Worm (Caenorhabditis elegans) whole organism, L3 larva: Measurements from ENCODE around the gene catp-8.

Source experiments
- R02D3.7 ChIP-seq: fragments of 150-350 bp; optimal IDR thresholded peaks from 2 replicates; lab custom pipeline; 2014; ENCODE audit warnings: missing biosample characterization, missing genetic modification characterization
- ZK546.5 ChIP-seq: sonication (generic microtip); optimal IDR thresholded peaks from 2 replicates; lab custom pipeline; 2017; ENCODE audit warnings: missing biosample characterization, missing genetic modification characterization
- aly-2 ChIP-seq: fragments of 150-350 bp; optimal IDR thresholded peaks from 2 replicates; lab custom pipeline; 2014; ENCODE audit warnings: missing biosample characterization, missing genetic modification characterization
- ama-1 ChIP-seq: fragments of 150-350 bp; optimal IDR thresholded peaks from 2 replicates; lab custom pipeline; 2018
- ceh-16 ChIP-seq: sonication (generic microtip); optimal IDR thresholded peaks from 2 replicates; lab custom pipeline; 2017; ENCODE audit warnings: missing biosample characterization, missing genetic modification characterization
- ceh-28 ChIP-seq: fragments of 150-350 bp; optimal IDR thresholded peaks from 2 replicates; lab custom pipeline; 2014; ENCODE audit warnings: missing biosample characterization, missing genetic modification reagents, missing genetic modification characterization
- ceh-82 ChIP-seq: fragments of 150-350 bp; optimal IDR thresholded peaks from 2 replicates; lab custom pipeline; 2014; ENCODE audit warnings: missing biosample characterization, missing genetic modification characterization
- ceh-9 ChIP-seq: sonication (generic microtip); optimal IDR thresholded peaks from 2 replicates; lab custom pipeline; 2018; ENCODE audit warnings: missing biosample characterization, missing genetic modification characterization
- daf-12 ChIP-seq: fragments of 150-350 bp; optimal IDR thresholded peaks from 2 replicates; lab custom pipeline; 2014; ENCODE audit warnings: missing biosample characterization, missing genetic modification reagents, missing genetic modification characterization
- egl-27 ChIP-seq: sonication (generic microtip); optimal IDR thresholded peaks from 4 replicates; lab custom pipeline; 2017; ENCODE audit warnings: missing biosample characterization, missing genetic modification reagents, missing genetic modification characterization
- egl-5 ChIP-seq: fragments of 150-350 bp; optimal IDR thresholded peaks from 2 replicates; lab custom pipeline; 2017; ENCODE audit warnings: missing biosample characterization, missing genetic modification reagents, missing genetic modification characterization, inconsistent platforms
- elt-1 ChIP-seq: fragments of 150-350 bp; optimal IDR thresholded peaks from 2 replicates; lab custom pipeline; 2014; ENCODE audit warnings: missing biosample characterization, missing genetic modification characterization
- elt-2 ChIP-seq: sonication (generic microtip); optimal IDR thresholded peaks from 2 replicates; lab custom pipeline; 2016; ENCODE audit warnings: missing genetic modification reagents, mild to moderate bottlenecking, missing genetic modification characterization, missing compliant biosample characterization
- elt-3 ChIP-seq, 3 experiments: fragments of 150-350 bp in 1 of 3; sonication (generic microtip) in 2 of 3; optimal IDR thresholded peaks; 2 replicates in 2 of 3; 4 replicates in 1 of 3; lab custom pipeline; 2014 to 2017; ENCODE audit warnings: missing biosample characterization in 3 of 3, missing genetic modification characterization in 3 of 3
- eor-1 ChIP-seq, 2 experiments: fragments of 150-350 bp; optimal IDR thresholded peaks; 2 replicates each; lab custom pipeline; 2014 to 2018; ENCODE audit warnings: missing biosample characterization in 2 of 2, missing genetic modification characterization in 2 of 2
- fkh-10 ChIP-seq: sonication (generic microtip); optimal IDR thresholded peaks from 2 replicates; lab custom pipeline; 2017; ENCODE audit warnings: missing biosample characterization, missing genetic modification reagents, missing genetic modification characterization
- fkh-2 ChIP-seq: fragments of 150-350 bp; optimal IDR thresholded peaks from 2 replicates; lab custom pipeline; 2014; ENCODE audit warnings: missing biosample characterization, missing genetic modification reagents, missing genetic modification characterization
- fos-1 ChIP-seq: fragments of 150-350 bp; optimal IDR thresholded peaks from 2 replicates; lab custom pipeline; 2014; ENCODE audit warnings: missing biosample characterization, missing genetic modification characterization
- hmg-11 ChIP-seq: sonication (generic microtip); optimal IDR thresholded peaks from 2 replicates; lab custom pipeline; 2016; ENCODE audit warnings: missing genetic modification characterization, missing compliant biosample characterization
- jun-1 ChIP-seq: fragments of 150-350 bp; optimal IDR thresholded peaks from 2 replicates; lab custom pipeline; 2014; ENCODE audit warnings: missing biosample characterization, missing genetic modification reagents, missing genetic modification characterization
- lin-15B ChIP-seq: fragments of 150-350 bp; optimal IDR thresholded peaks from 2 replicates; lab custom pipeline; 2014; ENCODE audit warnings: missing biosample characterization, missing genetic modification characterization
- lin-39 ChIP-seq: fragments of 150-350 bp; optimal IDR thresholded peaks from 2 replicates; lab custom pipeline; 2018; ENCODE audit warnings: missing biosample characterization, missing genetic modification reagents, missing genetic modification characterization
- lsy-12 ChIP-seq: sonication (generic microtip); optimal IDR thresholded peaks from 2 replicates; lab custom pipeline; 2016; ENCODE audit warnings: mild to moderate bottlenecking, missing genetic modification characterization, missing compliant biosample characterization
- mdl-1 ChIP-seq: fragments of 150-350 bp; optimal IDR thresholded peaks from 2 replicates; lab custom pipeline; 2014; ENCODE audit warnings: missing biosample characterization, missing genetic modification characterization
- mml-1 ChIP-seq: fragments of 150-350 bp; sonication (generic microtip); optimal IDR thresholded peaks from 3 replicates; lab custom pipeline; 2014; ENCODE audit warnings: missing biosample characterization, missing genetic modification characterization
- nfya-1 ChIP-seq: sonication (generic microtip); optimal IDR thresholded peaks from 2 replicates; lab custom pipeline; 2017; ENCODE audit warnings: missing genetic modification characterization, mild to moderate bottlenecking, missing compliant biosample characterization, antibody characterized with exemption, moderate library complexity; ENCODE audit not compliant: insufficient read depth
- nhr-11 ChIP-seq: fragments of 150-350 bp; optimal IDR thresholded peaks from 2 replicates; lab custom pipeline; 2014; ENCODE audit warnings: missing biosample characterization, missing genetic modification characterization
- nhr-12 ChIP-seq: fragments of 150-350 bp; optimal IDR thresholded peaks from 2 replicates; lab custom pipeline; 2014; ENCODE audit warnings: missing biosample characterization, missing genetic modification characterization
- nhr-23 ChIP-seq: fragments of 150-350 bp; optimal IDR thresholded peaks from 2 replicates; lab custom pipeline; 2014; ENCODE audit warnings: missing biosample characterization, missing genetic modification reagents, missing genetic modification characterization
- nhr-237 ChIP-seq: fragments of 150-350 bp; optimal IDR thresholded peaks from 2 replicates; lab custom pipeline; 2014; ENCODE audit warnings: missing biosample characterization, missing genetic modification characterization
- nhr-25 ChIP-seq: sonication (generic microtip); optimal IDR thresholded peaks from 2 replicates; lab custom pipeline; 2017; ENCODE audit warnings: missing biosample characterization, missing genetic modification characterization
- nhr-28 ChIP-seq: fragments of 150-350 bp; optimal IDR thresholded peaks from 2 replicates; lab custom pipeline; 2014; ENCODE audit warnings: missing biosample characterization, missing genetic modification characterization
- nhr-43 ChIP-seq: sonication (generic microtip); optimal IDR thresholded peaks from 2 replicates; lab custom pipeline; 2016; ENCODE audit warnings: mild to moderate bottlenecking, missing genetic modification characterization, missing compliant biosample characterization; ENCODE audit not compliant: poor library complexity, severe bottlenecking
- nhr-67 ChIP-seq: fragments of 150-350 bp; optimal IDR thresholded peaks from 2 replicates; lab custom pipeline; 2014; ENCODE audit warnings: missing biosample characterization, missing genetic modification characterization
- nhr-76 ChIP-seq: fragments of 150-350 bp; sonication (generic microtip); optimal IDR thresholded peaks from 5 replicates; lab custom pipeline; 2014; ENCODE audit warnings: missing biosample characterization, missing genetic modification characterization
- nhr-77 ChIP-seq: fragments of 150-350 bp; optimal IDR thresholded peaks from 2 replicates; lab custom pipeline; 2014; ENCODE audit warnings: missing biosample characterization, missing genetic modification characterization
- pha-4 ChIP-seq: fragments of 150-350 bp; optimal IDR thresholded peaks from 2 replicates; lab custom pipeline; 2014; ENCODE audit warnings: missing biosample characterization, missing genetic modification reagents, missing genetic modification characterization
- pqm-1 ChIP-seq: fragments of 150-350 bp; optimal IDR thresholded peaks from 2 replicates; lab custom pipeline; 2017; ENCODE audit warnings: missing biosample characterization, missing genetic modification characterization, inconsistent platforms
- sea-2 ChIP-seq: fragments of 150-350 bp; sonication (generic microtip); optimal IDR thresholded peaks from 4 replicates; lab custom pipeline; 2014; ENCODE audit warnings: missing biosample characterization, missing genetic modification reagents, missing genetic modification characterization
- skn-1 ChIP-seq: fragments of 150-350 bp; optimal IDR thresholded peaks from 2 replicates; lab custom pipeline; 2014; ENCODE audit warnings: missing biosample characterization, missing genetic modification characterization
- snpc-4 ChIP-seq: fragments of 150-350 bp; optimal IDR thresholded peaks from 2 replicates; lab custom pipeline; 2014; ENCODE audit warnings: missing biosample characterization, missing genetic modification characterization
- tbx-2 ChIP-seq: sonication (generic microtip); optimal IDR thresholded peaks from 2 replicates; lab custom pipeline; 2016; ENCODE audit warnings: mild to moderate bottlenecking, missing genetic modification characterization, missing compliant biosample characterization
- unc-39 ChIP-seq: sonication (generic microtip); optimal IDR thresholded peaks from 4 replicates; lab custom pipeline; 2017; ENCODE audit warnings: missing biosample characterization, missing genetic modification characterization
- unc-62 ChIP-seq: fragments of 150-350 bp; sonication (generic microtip); optimal IDR thresholded peaks from 4 replicates; lab custom pipeline; 2014; ENCODE audit warnings: missing biosample characterization, missing genetic modification reagents, missing genetic modification characterization
- zag-1 ChIP-seq: fragments of 150-350 bp; optimal IDR thresholded peaks from 2 replicates; lab custom pipeline; 2014; ENCODE audit warnings: missing biosample characterization, missing genetic modification characterization
- ztf-11 ChIP-seq: fragments of 150-350 bp; optimal IDR thresholded peaks from 2 replicates; lab custom pipeline; 2014; ENCODE audit warnings: missing biosample characterization, missing genetic modification characterization
- ztf-4 ChIP-seq: fragments of 150-350 bp; optimal IDR thresholded peaks from 2 replicates; lab custom pipeline; 2014; ENCODE audit warnings: missing biosample characterization, missing genetic modification characterization

catp-8 gene

ce11 chrIV:11474067-11474466 lies 5.0 kb downstream of the catp-8 start:
- TF ChIP-seq ceh-16 (tag; lab: Kevin White, UChicago) (no peak), nhr-76 (peak; percentile 26), egl-27 (tag; lab: Kevin White, UChicago) (no peak), nhr-12 (no peak), unc-62 (no peak), nhr-11 (tag; lab: Kevin White, UChicago) (no peak), tbx-2 (tag; lab: Kevin White, UChicago) (peak; percentile 71), nhr-25 (tag; lab: Kevin White, UChicago) (no peak), hmg-11 (tag; lab: Kevin White, UChicago) (peak; percentile 82), pha-4 (peak; percentile 80), sea-2 (no peak), eor-1 (tag; optimal IDR thresholded peaks at IDR 0.05; lab: Kevin White, UChicago) (no peak), mdl-1 (tag; lab: Kevin White, UChicago) (no peak), skn-1 (tag; lab: Kevin White, UChicago) (peak; percentile 34), nhr-77 (tag; lab: Kevin White, UChicago) (no peak), ZK546.5 (tag; lab: Kevin White, UChicago) (no peak), nhr-23 (tag; lab: Kevin White, UChicago) (peak; percentile 76), ceh-82 (peak; percentile 44), R02D3.7 (peak; percentile 2), lin-39 (tag; lab: Kevin White, UChicago) (peak; percentile 84), ceh-28 (tag; lab: Kevin White, UChicago) (peak; percentile 8), fos-1 (tag; lab: Kevin White, UChicago) (peak; percentile 35), daf-12 (tag; lab: Kevin White, UChicago) (no peak), mml-1 (tag; lab: Kevin White, UChicago) (no peak), fkh-2 (no peak), nhr-67 (no peak), nhr-28 (tag; lab: Kevin White, UChicago) (no peak), elt-3 (tag; optimal IDR thresholded peaks at IDR 0.05; lab: Kevin White, UChicago) (no peak), lsy-12 (peak; percentile 80), pqm-1 (tag; lab: Kevin White, UChicago) (no peak), elt-1 (tag; lab: Kevin White, UChicago) (peak; percentile 3), jun-1 (tag; lab: Kevin White, UChicago) (no peak), ztf-11 (tag; lab: Kevin White, UChicago) (no peak), nhr-43 (tag; lab: Kevin White, UChicago) (peak; percentile 77), fkh-10 (GFP tag; lab: Kevin White, UChicago) (no peak), ceh-9 (tag; lab: Kevin White, UChicago) (no peak), aly-2 (tag; lab: Kevin White, UChicago) (peak; percentile 60), zag-1 (tag; lab: Kevin White, UChicago) (no peak), egl-5 (tag; lab: Kevin White, UChicago) (peak; percentile 10), snpc-4 (tag; lab: Kevin White, UChicago) (peak; percentile 45), ztf-4 (tag; lab: Kevin White, UChicago) (no peak), lin-15B (tag; lab: Kevin White, UChicago) (peak; percentile 10), unc-39 (tag; lab: Kevin White, UChicago) (no peak), ama-1 (lab: Kevin White, UChicago) (peak; percentile 87), nhr-237 (tag; lab: Kevin White, UChicago) (no peak), elt-2 (tag; lab: Kevin White, UChicago) (peak; percentile 69), nfya-1 (tag; lab: Kevin White, UChicago) (peak; percentile 53)
- TF ChIP-seq, all 47 proteins: peak for 21
